Fruit fly (Drosophila melanogaster) whole organism, pupa: ENCODE data around the gene frtz.

ENCODE experiments used
- CG10348 ChIP-seq: fragments of 200-800 bp; sonication (Bioruptor generic); IDR thresholded peaks from 2 replicates; pipeline ENCODE4 v1.3.6; 2022; ENCODE audit warnings: missing biosample characterization, missing genetic modification characterization
- CG17806 ChIP-seq: fragments of 200-800 bp; sonication (Bioruptor generic); optimal IDR thresholded peaks from 2 replicates; lab custom pipeline; 2018; ENCODE audit warnings: missing biosample characterization, mild to moderate bottlenecking, missing genetic modification characterization, moderate library complexity
- CG32121 ChIP-seq: fragments of 200-800 bp; sonication (Bioruptor generic); IDR thresholded peaks from 2 replicates; pipeline ENCODE4 v1.3.6; 2022; ENCODE audit warnings: missing biosample characterization, missing genetic modification characterization
- CG4496 ChIP-seq: fragments of 200-800 bp; sonication (Bioruptor generic); IDR thresholded peaks from 3 replicates; pipeline ENCODE4 v1.3.6; 2022; ENCODE audit warnings: missing biosample characterization, missing genetic modification characterization
- CG8159 ChIP-seq: fragments of 200-800 bp; sonication (Bioruptor generic); optimal IDR thresholded peaks from 3 replicates; lab custom pipeline; 2018; ENCODE audit warnings: missing biosample characterization, mild to moderate bottlenecking, missing genetic modification characterization, moderate library complexity
- CG9948 ChIP-seq: fragments of 200-800 bp; sonication (Bioruptor generic); optimal IDR thresholded peaks from 2 replicates; lab custom pipeline; 2018; ENCODE audit warnings: missing biosample characterization, mild to moderate bottlenecking, missing genetic modification characterization, moderate library complexity
- D1 ChIP-seq: fragments of 200-800 bp; sonication (Bioruptor generic); optimal IDR thresholded peaks from 2 replicates; lab custom pipeline; 2018; ENCODE audit warnings: missing biosample characterization, mild to moderate bottlenecking, missing genetic modification characterization, moderate library complexity
- EcR ChIP-seq: fragments of 200-800 bp; sonication (Bioruptor generic); optimal IDR thresholded peaks from 3 replicates; lab custom pipeline; 2019; ENCODE audit warnings: missing biosample characterization, missing genetic modification characterization, mild to moderate bottlenecking, moderate library complexity, missing genetic modification reagents
- Pif1B ChIP-seq: fragments of 200-800 bp; sonication (Bioruptor generic); optimal IDR thresholded peaks from 3 replicates; lab custom pipeline; 2016; ENCODE audit warnings: missing biosample characterization, missing genetic modification characterization
- Snoo ChIP-seq: fragments of 200-800 bp; sonication (Bioruptor generic); optimal IDR thresholded peaks from 3 replicates; lab custom pipeline; 2017; ENCODE audit warnings: missing biosample characterization, mild to moderate bottlenecking, missing genetic modification characterization, inconsistent platforms
- fd96Ca ChIP-seq: fragments of 200-800 bp; sonication (Bioruptor generic); IDR thresholded peaks from 3 replicates; pipeline ENCODE4 v1.3.6; 2022; ENCODE audit warnings: missing biosample characterization, missing genetic modification characterization

DNA sequence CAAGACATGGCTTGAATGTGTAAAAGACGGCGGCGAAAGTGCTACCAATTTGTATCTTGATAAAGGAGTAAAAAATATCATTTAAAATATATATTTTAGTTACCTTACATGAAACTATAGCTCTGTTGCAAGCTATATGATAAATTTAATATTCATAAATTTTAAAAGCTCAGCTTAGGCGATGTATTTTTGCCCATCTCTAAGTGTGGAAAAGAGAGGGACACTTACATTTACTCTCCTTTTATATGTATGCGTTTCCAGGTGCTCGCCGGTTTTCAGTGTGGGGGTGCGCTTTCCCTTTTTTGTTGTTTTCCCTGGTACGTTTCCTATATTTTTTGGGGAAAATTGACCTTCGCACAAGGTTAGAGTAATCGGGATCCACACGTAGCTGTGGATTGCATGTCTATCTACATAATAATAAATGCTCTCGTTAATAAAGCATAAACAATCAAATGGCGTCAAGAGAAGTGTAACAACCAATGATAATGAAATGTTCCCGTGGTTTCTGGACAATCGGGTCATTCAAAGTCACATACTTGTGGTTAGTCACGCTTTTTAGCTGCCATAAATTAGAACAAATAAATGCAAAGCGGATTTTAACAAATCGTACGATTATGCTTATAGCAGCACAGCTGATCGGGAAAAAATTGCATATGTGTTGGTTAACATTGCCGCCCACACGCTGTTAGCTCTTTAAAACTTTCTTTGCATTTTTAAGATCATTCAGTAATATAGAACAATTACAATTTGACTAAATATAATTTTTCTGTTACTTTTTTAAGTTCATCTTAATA is 12.4 kb upstream of the frtz start:
- TF ChIP-seq CG9948 = peak; percentile 96
- TF ChIP-seq CG4496 (GFP tag; lab: Robert Waterston, UW) = peak; percentile 97
- TF ChIP-seq CG17806 (tag; lab: Kevin White, UChicago) = peak; percentile 93
- peak; percentile 97 for TF ChIP-seq CG32121 (GFP tag; lab: Robert Waterston, UW)
- peak; percentile 94 for TF ChIP-seq D1 (tag; lab: Kevin White, UChicago)
- TF ChIP-seq CG10348 (GFP tag; lab: Robert Waterston, UW) = peak; percentile 82
- TF ChIP-seq fd96Ca (GFP tag; lab: Robert Waterston, UW) = peak; percentile 97
- TF ChIP-seq EcR (GFP tag; lab: Kevin White, UChicago) = peak; percentile 70
- TF ChIP-seq Snoo = peak; percentile 99
- no peak for TF ChIP-seq CG8159 (tag; lab: Kevin White, UChicago)
- TF ChIP-seq Pif1B = peak; percentile 99
